Fruit fly (Drosophila melanogaster) S2 (cell line): ENCODE results near the gene snsl.

Source experiments
- CG8478 ChIP-seq: fragments of >200 bp; optimal IDR thresholded peaks from 2 replicates; lab custom pipeline; 2018
- CTCF ChIP-seq, 2 experiments: fragments of >200 bp; optimal IDR thresholded peaks; 2 replicates each; lab custom pipeline; 2018

dm6 chr2L:4905365-4906280, 939 bp downstream of the snsl start:
- TF ChIP-seq CTCF (optimal IDR thresholded peaks at IDR 0.05; lab: Kevin White, UChicago), result no peak
- TF ChIP-seq CG8478 (lab: Kevin White, UChicago), result no peak
